Fruit fly (Drosophila melanogaster) whole organism, embryonic: ENCODE data around the gene LPCAT.

Experiments
- Adf1 ChIP-seq: fragments of 200-800 bp; sonication (Bioruptor generic); IDR thresholded peaks from 2 replicates; pipeline ENCODE4 v1.3.6; 2022; ENCODE audit warnings: missing biosample characterization, missing genetic modification characterization
- Atf6 ChIP-seq: fragments of 200-800 bp; sonication (Bioruptor generic); IDR thresholded peaks from 2 replicates; pipeline ENCODE4 v1.3.6; 2022; ENCODE audit warnings: missing biosample characterization, missing genetic modification characterization
- Awh ChIP-seq: fragments of 200-800 bp; sonication (Bioruptor generic); IDR thresholded peaks from 2 replicates; pipeline ENCODE4, ENCODE4 v1.3.6; 2022; ENCODE audit warnings: missing biosample characterization, missing genetic modification characterization
- BtbVII ChIP-seq: fragments of 200-800 bp; sonication (Bioruptor generic); optimal IDR thresholded peaks from 3 replicates; lab custom pipeline; 2017; ENCODE audit warnings: missing biosample characterization, mild to moderate bottlenecking, missing genetic modification characterization
- C15 ChIP-seq: fragments of 200-800 bp; sonication (Bioruptor generic); IDR thresholded peaks from 3 replicates; pipeline ENCODE4 v1.3.6; 2022; ENCODE audit warnings: missing biosample characterization, missing genetic modification characterization
- CG10366 ChIP-seq: fragments of 200-800 bp; sonication (Bioruptor generic); IDR thresholded peaks from 2 replicates; pipeline ENCODE4 v1.3.6; 2022; ENCODE audit warnings: missing biosample characterization, missing genetic modification characterization
- CG10543 ChIP-seq: fragments of 200-800 bp; sonication (Bioruptor generic); optimal IDR thresholded peaks from 3 replicates; lab custom pipeline; 2017; ENCODE audit warnings: missing biosample characterization, mild to moderate bottlenecking, missing genetic modification characterization, moderate library complexity
- CG11504 ChIP-seq: fragments of 200-800 bp; sonication (Bioruptor generic); optimal IDR thresholded peaks from 3 replicates; lab custom pipeline; 2019; ENCODE audit warnings: missing biosample characterization, mild to moderate bottlenecking, missing genetic modification characterization, moderate library complexity
- CG12391 ChIP-seq: fragments of 200-800 bp; sonication (Bioruptor generic); optimal IDR thresholded peaks from 3 replicates; lab custom pipeline; 2018; ENCODE audit warnings: missing biosample characterization, mild to moderate bottlenecking, missing genetic modification characterization, moderate library complexity
- CG13894 ChIP-seq: fragments of 200-800 bp; sonication (Bioruptor generic); optimal IDR thresholded peaks from 3 replicates; lab custom pipeline; 2018; ENCODE audit warnings: missing biosample characterization, mild to moderate bottlenecking, missing genetic modification characterization, moderate library complexity
- CG1529 ChIP-seq: fragments of 200-800 bp; sonication (Bioruptor generic); optimal IDR thresholded peaks from 3 replicates; lab custom pipeline; 2018; ENCODE audit warnings: missing biosample characterization, missing genetic modification characterization
- CG16815 ChIP-seq: fragments of 200-800 bp; sonication (Bioruptor generic); optimal IDR thresholded peaks from 3 replicates; lab custom pipeline; 2017; ENCODE audit warnings: missing biosample characterization, mild to moderate bottlenecking, missing genetic modification characterization
- CG17385 ChIP-seq: fragments of 200-800 bp; sonication (Bioruptor generic); optimal IDR thresholded peaks from 3 replicates; lab custom pipeline; 2018; ENCODE audit warnings: missing biosample characterization, mild to moderate bottlenecking, missing genetic modification characterization
- CG18764 ChIP-seq: fragments of 200-800 bp; sonication (Bioruptor generic); optimal IDR thresholded peaks from 3 replicates; lab custom pipeline; 2016; ENCODE audit warnings: missing biosample characterization, missing genetic modification characterization
- CG2678 ChIP-seq: fragments of 200-800 bp; sonication (Bioruptor generic); optimal IDR thresholded peaks from 3 replicates; lab custom pipeline; 2019; ENCODE audit warnings: missing biosample characterization, mild to moderate bottlenecking, missing genetic modification characterization, moderate library complexity
- CG32767 ChIP-seq: fragments of 200-800 bp; sonication (Bioruptor generic); IDR thresholded peaks from 2 replicates; pipeline ENCODE4 v1.3.6; 2022; ENCODE audit warnings: missing biosample characterization, missing genetic modification characterization
- CG34376 ChIP-seq: fragments of 200-800 bp; sonication (Bioruptor generic); optimal IDR thresholded peaks from 2 replicates; lab custom pipeline; 2018; ENCODE audit warnings: missing biosample characterization, mild to moderate bottlenecking, missing genetic modification characterization
- CG34422 ChIP-seq: fragments of 200-800 bp; sonication (Bioruptor generic); IDR thresholded peaks from 3 replicates; pipeline ENCODE4 v1.3.6; 2022; ENCODE audit warnings: missing biosample characterization, missing genetic modification characterization
- CG6272 ChIP-seq: fragments of 200-800 bp; sonication (Bioruptor generic); IDR thresholded peaks from 2 replicates; pipeline ENCODE4 v1.3.6; 2022; ENCODE audit warnings: missing biosample characterization, missing genetic modification characterization
- CG8388 ChIP-seq: fragments of 200-800 bp; sonication (Bioruptor generic); optimal IDR thresholded peaks from 2 replicates; lab custom pipeline; 2019; ENCODE audit warnings: missing biosample characterization, mild to moderate bottlenecking, missing genetic modification characterization, moderate library complexity
- CG8944 ChIP-seq: fragments of 200-800 bp; sonication (Bioruptor generic); optimal IDR thresholded peaks from 3 replicates; lab custom pipeline; 2016; ENCODE audit warnings: missing biosample characterization, missing genetic modification characterization
- CG9437 ChIP-seq: fragments of 200-800 bp; sonication (Bioruptor generic); optimal IDR thresholded peaks from 2 replicates; lab custom pipeline; 2018; ENCODE audit warnings: missing biosample characterization, mild to moderate bottlenecking, missing genetic modification characterization
- CTCF ChIP-seq: fragments of 200-800 bp; sonication (Bioruptor generic); optimal IDR thresholded peaks from 2 replicates; lab custom pipeline; 2017; ENCODE audit warnings: missing biosample characterization, mild to moderate bottlenecking, missing genetic modification characterization, moderate library complexity
- GATAe ChIP-seq: fragments of 200-800 bp; sonication (Bioruptor generic); conservative IDR thresholded peaks from 2 replicates; pipeline ENCODE4 v1.3.6; 2022; ENCODE audit warnings: missing biosample characterization, missing genetic modification characterization
- Hand ChIP-seq: fragments of 200-800 bp; sonication (Bioruptor generic); optimal IDR thresholded peaks from 2 replicates; lab custom pipeline; 2017; ENCODE audit warnings: mild to moderate bottlenecking, missing biosample characterization, missing genetic modification reagents, missing genetic modification characterization
- HmgZ ChIP-seq: fragments of 200-800 bp; sonication (Bioruptor generic); optimal IDR thresholded peaks from 2 replicates; lab custom pipeline; 2018; ENCODE audit warnings: missing biosample characterization, mild to moderate bottlenecking, missing genetic modification characterization
- Hmr ChIP-seq: fragments of 200-800 bp; sonication (Bioruptor generic); optimal IDR thresholded peaks from 3 replicates; lab custom pipeline; 2017; ENCODE audit warnings: mild to moderate bottlenecking, missing biosample characterization, missing genetic modification reagents, missing genetic modification characterization
- NC2α ChIP-seq: fragments of 200-800 bp; sonication (Bioruptor generic); optimal IDR thresholded peaks from 2 replicates; lab custom pipeline; 2016; ENCODE audit warnings: missing biosample characterization, missing genetic modification characterization
- Rx ChIP-seq: fragments of 200-800 bp; sonication (Bioruptor generic); IDR thresholded peaks from 2 replicates; pipeline ENCODE4 v1.3.6; 2022; ENCODE audit warnings: missing biosample characterization, missing genetic modification characterization
- Usf ChIP-seq: fragments of 200-800 bp; sonication (Bioruptor generic); optimal IDR thresholded peaks from 2 replicates; lab custom pipeline; 2017; ENCODE audit warnings: missing genotype, missing biosample characterization, missing genetic modification characterization
- Vsx1 ChIP-seq: fragments of 200-800 bp; sonication (Bioruptor generic); optimal IDR thresholded peaks from 2 replicates; lab custom pipeline; 2017; ENCODE audit warnings: missing biosample characterization, mild to moderate bottlenecking, missing genetic modification characterization, missing genetic modification reagents
- abd-A ChIP-seq: fragments of 200-800 bp; sonication (Bioruptor generic); optimal IDR thresholded peaks from 3 replicates; lab custom pipeline; 2019; ENCODE audit warnings: missing biosample characterization, mild to moderate bottlenecking, missing genetic modification characterization, moderate library complexity
- aop ChIP-seq: fragments of 200-800 bp; sonication (Bioruptor generic); IDR thresholded peaks from 2 replicates; pipeline ENCODE4 v1.3.6; 2022; ENCODE audit warnings: missing biosample characterization, missing genetic modification characterization
- bigmax ChIP-seq: fragments of 200-800 bp; sonication (Bioruptor generic); optimal IDR thresholded peaks from 2 replicates; lab custom pipeline; 2018; ENCODE audit warnings: missing biosample characterization, mild to moderate bottlenecking, missing genetic modification characterization
- cas ChIP-seq: fragments of 200-800 bp; sonication (Bioruptor generic); IDR thresholded peaks from 2 replicates; pipeline ENCODE4 v1.3.6; 2022; ENCODE audit warnings: missing biosample characterization, missing genetic modification characterization
- chinmo ChIP-seq: fragments of 200-800 bp; sonication (Bioruptor generic); IDR thresholded peaks from 4 replicates; pipeline ENCODE4 v1.3.6; 2022; ENCODE audit warnings: missing biosample characterization, missing genetic modification characterization; ENCODE audit not compliant: partially characterized antibody
- crol ChIP-seq: fragments of 200-800 bp; sonication (Bioruptor generic); IDR thresholded peaks from 2 replicates; pipeline ENCODE4 v1.3.6; 2022; ENCODE audit warnings: missing biosample characterization, missing genetic modification characterization
- dmrt11E ChIP-seq: fragments of 200-800 bp; sonication (Bioruptor generic); optimal IDR thresholded peaks from 3 replicates; lab custom pipeline; 2018; ENCODE audit warnings: missing biosample characterization, mild to moderate bottlenecking, missing genetic modification characterization, moderate library complexity
- esg ChIP-seq: fragments of 200-800 bp; sonication (Bioruptor generic); conservative IDR thresholded peaks from 2 replicates; pipeline ENCODE4 v1.3.6; 2022; ENCODE audit warnings: missing biosample characterization, missing genetic modification characterization
- exex ChIP-seq: fragments of 200-800 bp; sonication (Bioruptor generic); optimal IDR thresholded peaks from 4 replicates; lab custom pipeline; 2018; ENCODE audit warnings: missing biosample characterization, mild to moderate bottlenecking, missing genetic modification characterization, moderate library complexity
- fu2 ChIP-seq: fragments of 200-800 bp; sonication (Bioruptor generic); optimal IDR thresholded peaks from 2 replicates; lab custom pipeline; 2016; ENCODE audit warnings: missing biosample characterization, missing genetic modification characterization
- kay ChIP-seq: fragments of 200-800 bp; sonication (Bioruptor generic); optimal IDR thresholded peaks from 2 replicates; lab custom pipeline; 2016; ENCODE audit warnings: missing biosample characterization, missing genetic modification characterization
- klu ChIP-seq: fragments of 200-800 bp; sonication (Bioruptor generic); IDR thresholded peaks from 2 replicates; pipeline ENCODE4 v1.3.6; 2022; ENCODE audit warnings: missing biosample characterization, missing genetic modification characterization
- lab ChIP-seq: fragments of 200-800 bp; sonication (Bioruptor generic); optimal IDR thresholded peaks from 3 replicates; lab custom pipeline; 2017; ENCODE audit warnings: missing biosample characterization, missing genetic modification characterization, mild to moderate bottlenecking, moderate library complexity, missing genetic modification reagents
- lilli ChIP-seq: fragments of 200-800 bp; sonication (Bioruptor generic); optimal IDR thresholded peaks from 3 replicates; lab custom pipeline; 2016; ENCODE audit warnings: missing biosample characterization, missing genetic modification characterization
- peb ChIP-seq: fragments of 200-800 bp; sonication (Bioruptor generic); IDR thresholded peaks from 2 replicates; pipeline ENCODE4 v1.3.6; 2022; ENCODE audit warnings: missing biosample characterization, missing genetic modification characterization
- salm ChIP-seq: fragments of 200-800 bp; sonication (Bioruptor generic); optimal IDR thresholded peaks from 2 replicates; lab custom pipeline; 2018; ENCODE audit warnings: missing biosample characterization, mild to moderate bottlenecking, missing genetic modification characterization
- sens ChIP-seq: fragments of 200-800 bp; sonication (Bioruptor generic); peaks from one replicate; lab custom pipeline; 2016; ENCODE audit warnings: missing biosample characterization, missing genetic modification characterization
- trh ChIP-seq: fragments of 200-800 bp; sonication (Bioruptor generic); optimal IDR thresholded peaks from 2 replicates; lab custom pipeline; 2016; ENCODE audit warnings: missing biosample characterization, missing genetic modification characterization
- z ChIP-seq: fragments of 200-800 bp; sonication (Bioruptor generic); IDR thresholded peaks from 3 replicates; pipeline ENCODE4 v1.3.6; 2022; ENCODE audit warnings: missing biosample characterization, missing genetic modification characterization

The LPCAT gene

dm6 chrX:9599158-9600082 is 19.6 kb upstream of the LPCAT start (continued):
- TF ChIP-seq Hand (GFP tag; lab: Kevin White, UChicago) (no peak), CG13894 (tag; lab: Kevin White, UChicago) (peak; percentile 76), abd-A (tag; lab: Kevin White, UChicago) (peak; percentile 75), cas (GFP tag; lab: Robert Waterston, UW) (no peak), Adf1 (peak; percentile 78; the same call in 1 of the 2 replicates), trh (GFP tag; lab: Kevin White, UChicago) (no peak), fu2 (GFP tag; lab: Kevin White, UChicago) (no peak), Hmr (GFP tag; lab: Kevin White, UChicago) (peak; percentile 12), C15 (GFP tag; lab: Robert Waterston, UW) (no peak), CG8388 (GFP tag; lab: Kevin White, UChicago) (no peak), CG6272 (no peak), BtbVII (GFP tag; lab: Kevin White, UChicago) (no peak), CG11504 (peak; percentile 32), dmrt11E (tag; lab: Kevin White, UChicago) (no peak), CG10366 (no peak), CG1529 (no peak), CG34422 (GFP tag; lab: Robert Waterston, UW) (no peak; the same call in 2 of the 3 replicates), bigmax (GFP tag; lab: Kevin White, UChicago) (peak; percentile 96), CG8944 (GFP tag; lab: Kevin White, UChicago) (no peak), lilli (GFP tag; lab: Kevin White, UChicago) (no peak), exex (tag; lab: Kevin White, UChicago) (peak; percentile 63), CG12391 (tag; lab: Kevin White, UChicago) (no peak), lab (GFP tag; lab: Kevin White, UChicago) (peak; percentile 18), CG17385 (GFP tag; lab: Kevin White, UChicago) (no peak), chinmo (0 out of 4 replicates have a peak, but pooled peaks have one; percentile 53), HmgZ (tag; lab: Kevin White, UChicago) (no peak), CG16815 (GFP tag; lab: Kevin White, UChicago) (no peak), CG34376 (GFP tag; lab: Kevin White, UChicago) (peak; percentile 17), sens (GFP tag; lab: Kevin White, UChicago) (peak; percentile 73), aop (GFP tag; lab: Robert Waterston, UW) (no peak), Rx (GFP tag; lab: Robert Waterston, UW) (no peak), GATAe (GFP tag; lab: Robert Waterston, UW) (0 out of 2 replicates have a peak, but pooled peaks have one; percentile 16), Usf (GFP tag; lab: Kevin White, UChicago) (no peak), z (peak; percentile 47; the same call in 1 of the 3 replicates), CG2678 (tag; lab: Kevin White, UChicago) (no peak), Atf6 (GFP tag; lab: Robert Waterston, UW) (0 out of 2 replicates have a peak, but pooled peaks have one; percentile 9), CTCF (GFP tag; lab: Kevin White, UChicago) (no peak), klu (GFP tag; lab: Robert Waterston, UW) (0 out of 2 replicates have a peak, but pooled peaks have one; percentile 39), CG18764 (no peak), Vsx1 (peak; percentile 69), CG10543 (peak; percentile 14), NC2α (GFP tag; lab: Kevin White, UChicago) (no peak), CG32767 (GFP tag; lab: Robert Waterston, UW) (no peak), peb (GFP tag; lab: Robert Waterston, UW) (no peak), salm (tag; lab: Kevin White, UChicago) (no peak), esg (no peak), Awh (GFP tag; lab: Robert Waterston, UW) (peak; percentile 52), kay (GFP tag; lab: Kevin White, UChicago) (no peak), CG9437 (GFP tag; lab: Kevin White, UChicago) (no peak), crol (GFP tag; lab: Robert Waterston, UW) (peak; percentile 63)
